Worm (Caenorhabditis elegans): ENCODE results near the gene dpr-1.

DNA sequence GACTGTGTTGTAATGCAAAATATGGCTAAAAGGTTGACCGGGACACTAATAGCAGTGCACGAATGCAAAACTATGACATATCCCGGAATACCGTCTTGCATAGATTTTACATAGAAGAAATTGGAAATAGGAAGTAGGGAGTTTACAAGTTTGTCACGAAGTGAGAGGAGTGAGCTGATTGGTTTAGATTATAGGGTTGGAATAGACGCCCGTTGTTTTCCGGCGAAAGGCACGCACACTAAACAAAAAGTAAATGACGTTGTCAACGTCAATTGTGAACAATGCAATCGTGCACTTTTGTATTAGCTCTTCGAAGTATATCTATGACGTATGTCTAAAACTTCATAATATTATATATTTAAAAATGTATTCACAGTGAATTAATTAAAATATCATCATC lies 18.9 kb upstream of the dpr-1 start, which contains the start of gene srh-24:
- TF ChIP-seq hnd-1 (tag; optimal IDR thresholded peaks at IDR 0.05) (no peak), ama-1 (optimal IDR thresholded peaks at IDR 0.05) (no peak), ceh-36 (tag; optimal IDR thresholded peaks at IDR 0.05) (no peak), tra-4 (tag; optimal IDR thresholded peaks at IDR 0.05) (no peak), tbx-37 (GFP tag; conservative IDR thresholded peaks at IDR 0.05) (no peak)

All from whole organism, early embryonic.